Worm (Caenorhabditis elegans): ENCODE data around the gene pqn-16.

Gene pqn-16

DNA sequence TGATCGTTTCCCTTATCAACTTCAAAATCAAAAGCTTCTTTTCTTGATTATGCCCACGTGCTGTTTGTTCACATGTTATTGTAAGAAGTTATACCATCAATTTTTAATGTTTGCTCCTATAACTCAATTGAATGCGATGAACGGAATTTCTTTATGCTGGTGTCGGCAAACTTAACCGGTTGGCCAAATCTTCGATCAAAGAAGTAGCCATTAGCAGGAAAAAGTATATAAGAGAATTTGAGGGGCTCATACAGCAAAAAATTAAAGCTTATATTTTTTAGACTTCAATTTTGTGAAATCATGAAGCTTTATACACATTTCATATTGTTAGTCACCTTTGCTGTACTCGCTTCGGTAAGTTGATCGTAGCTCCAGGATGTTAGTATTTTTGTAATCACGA, at the start of gene pqn-16:
Gene pqn-16, plus strand, starts transcription at position 301 of the 400 bp plus-strand sequence.
- TF ChIP-seq ceh-39 (tag; optimal IDR thresholded peaks at IDR 0.05) = no peak
- no peak for TF ChIP-seq sem-2 (GFP tag; optimal IDR thresholded peaks at IDR 0.05)
- TF ChIP-seq mab-5 (tag; optimal IDR thresholded peaks at IDR 0.05) = no peak
- TF ChIP-seq elt-3 (tag; optimal IDR thresholded peaks at IDR 0.05) = no peak
- no peak for TF ChIP-seq M03D4.4 (tag; optimal IDR thresholded peaks at IDR 0.05)
- no peak for TF ChIP-seq lsy-2 (tag; optimal IDR thresholded peaks at IDR 0.05)
- TF ChIP-seq nhr-2 (tag; optimal IDR thresholded peaks at IDR 0.05) = no peak
- no peak for TF ChIP-seq sptf-1 (tag; optimal IDR thresholded peaks at IDR 0.05)
- no peak for TF ChIP-seq unc-39 (tag; optimal IDR thresholded peaks at IDR 0.05)
- TF ChIP-seq zip-8 (tag; optimal IDR thresholded peaks at IDR 0.05) = no peak
- no peak for TF ChIP-seq unc-62 (GFP tag; optimal IDR thresholded peaks at IDR 0.05)
- no peak for TF ChIP-seq ham-2 (GFP tag; optimal IDR thresholded peaks at IDR 0.05)
- no peak for TF ChIP-seq nhr-237 (tag; optimal IDR thresholded peaks at IDR 0.05)

ce11 chrV:9124180-9124579, 49.7 kb upstream of the pqn-16 start, which contains the start of gene F21C10.6:
F21C10.6 (plus strand) TSS chrV:9124480.
- TF ChIP-seq zip-8 (tag; optimal IDR thresholded peaks at IDR 0.05) (no peak), snpc-4 (tag; optimal IDR thresholded peaks at IDR 0.05) (no peak), lin-32 (GFP tag; optimal IDR thresholded peaks at IDR 0.05) (no peak), flh-1 (GFP tag; optimal IDR thresholded peaks at IDR 0.05) (no peak), M03D4.4 (tag; optimal IDR thresholded peaks at IDR 0.05) (no peak), mab-5 (tag; optimal IDR thresholded peaks at IDR 0.05) (no peak), ceh-83 (GFP tag; optimal IDR thresholded peaks at IDR 0.05) (no peak), blmp-1 (tag; optimal IDR thresholded peaks at IDR 0.05) (no peak), elt-1 (tag; optimal IDR thresholded peaks at IDR 0.05; ENCODE audit: borderline replicate concordance, insufficient read depth) (no peak), sptf-1 (tag; optimal IDR thresholded peaks at IDR 0.05) (no peak), nhr-12 (tag; optimal IDR thresholded peaks at IDR 0.05) (no peak), nhr-76 (tag; optimal IDR thresholded peaks at IDR 0.05) (no peak), drap-1 (GFP tag; optimal IDR thresholded peaks at IDR 0.05) (no peak), sem-2 (GFP tag; optimal IDR thresholded peaks at IDR 0.05) (no peak), lsy-2 (tag; optimal IDR thresholded peaks at IDR 0.05) (no peak), nhr-28 (tag; optimal IDR thresholded peaks at IDR 0.05) (no peak), cnd-1 (tag; optimal IDR thresholded peaks at IDR 0.05) (no peak)

DNA sequence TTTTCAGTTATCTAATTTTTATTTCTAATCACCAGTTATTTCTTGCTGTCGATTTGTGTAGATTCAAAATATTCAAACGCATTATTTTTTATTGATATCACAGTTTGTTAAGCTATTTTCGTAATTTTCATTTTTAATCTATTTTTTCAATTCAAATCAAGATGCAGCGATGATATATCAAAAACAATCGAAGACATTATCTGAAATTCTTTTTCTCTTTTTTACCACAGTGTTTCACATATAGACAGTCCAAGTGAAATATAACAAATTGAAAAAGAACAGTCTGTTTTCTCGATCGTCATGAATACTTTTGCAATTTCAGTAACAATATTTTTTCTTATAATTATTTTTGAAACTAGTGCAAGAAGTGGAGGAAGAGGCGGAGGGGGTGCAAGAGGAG, 48.5 kb upstream of the pqn-16 start, which contains the start of gene F21C10.5:
Gene F21C10.5, plus strand, starts transcription at position 301 of the 400 bp plus-strand sequence.
- TF ChIP-seq ztf-11 (tag; optimal IDR thresholded peaks at IDR 0.05) (no peak), sem-2 (GFP tag; optimal IDR thresholded peaks at IDR 0.05) (no peak), blmp-1 (tag; optimal IDR thresholded peaks at IDR 0.05) (no peak), ham-2 (GFP tag; optimal IDR thresholded peaks at IDR 0.05) (no peak)

DNA sequence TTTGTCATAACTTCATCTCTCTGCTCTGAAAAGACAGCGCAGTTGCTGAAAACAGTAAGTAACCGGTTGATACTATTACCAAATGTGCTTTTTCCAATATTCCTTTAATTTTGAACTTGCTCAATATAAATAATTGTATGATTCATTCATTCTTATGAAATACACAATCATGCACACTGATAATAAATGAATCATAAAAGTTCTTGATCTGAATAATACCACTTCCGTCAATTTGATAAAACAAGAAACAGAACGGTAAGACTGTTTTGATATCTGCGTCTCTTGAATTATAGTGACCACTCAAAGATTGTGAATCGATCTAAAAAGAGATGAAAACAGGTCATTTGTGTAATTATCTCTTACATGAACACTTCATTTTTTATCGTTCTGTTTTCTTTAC, 47.6 kb upstream of the pqn-16 start, which contains the start of gene F21C10.4:
Gene F21C10.4, plus strand, starts transcription at position 301 of the 400 bp plus-strand sequence.
- no peak for TF ChIP-seq pha-4 (tag; optimal IDR thresholded peaks at IDR 0.05)
- TF ChIP-seq elt-1 (tag; optimal IDR thresholded peaks at IDR 0.05; ENCODE audit: borderline replicate concordance, insufficient read depth) = no peak
- TF ChIP-seq flh-1 (GFP tag; optimal IDR thresholded peaks at IDR 0.05) = no peak
- TF ChIP-seq ces-1 (GFP tag; optimal IDR thresholded peaks at IDR 0.05) = no peak
- TF ChIP-seq ceh-83 (GFP tag; optimal IDR thresholded peaks at IDR 0.05) = no peak
- no peak for TF ChIP-seq hlh-1 (tag; optimal IDR thresholded peaks at IDR 0.05)
- TF ChIP-seq lin-32 (GFP tag; optimal IDR thresholded peaks at IDR 0.05) = no peak
- no peak for TF ChIP-seq mab-5 (tag; optimal IDR thresholded peaks at IDR 0.05)
- TF ChIP-seq sem-2 (GFP tag; optimal IDR thresholded peaks at IDR 0.05) = no peak

DNA sequence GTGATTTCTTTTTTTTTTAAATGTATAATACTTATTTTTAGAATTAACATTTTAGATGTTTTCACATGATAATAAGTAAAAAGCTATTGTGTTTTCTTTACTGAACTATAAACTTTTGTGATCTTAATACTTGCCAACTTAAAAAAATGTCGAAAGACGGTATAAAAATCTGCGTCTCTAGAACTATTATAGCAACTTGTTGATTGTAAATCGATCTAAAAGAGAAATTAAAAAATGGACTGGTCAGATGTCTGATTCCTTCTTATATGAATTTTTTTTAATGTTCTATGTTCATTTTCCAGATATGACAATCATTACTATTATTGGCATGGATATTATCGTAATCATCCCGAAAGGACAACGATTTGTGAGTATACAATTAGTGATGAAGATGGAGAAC, 46.1 kb upstream of the pqn-16 start, which contains the start of gene F21C10.3:
Gene F21C10.3, plus strand, starts transcription at position 301 of the 400 bp plus-strand sequence.
- TF ChIP-seq mep-1 (tag; optimal IDR thresholded peaks at IDR 0.05) (no peak), blmp-1 (tag; optimal IDR thresholded peaks at IDR 0.05) (no peak), lin-13 (tag; optimal IDR thresholded peaks at IDR 0.05) (no peak), mab-5 (tag; optimal IDR thresholded peaks at IDR 0.05) (no peak), nhr-237 (tag; optimal IDR thresholded peaks at IDR 0.05) (no peak), unc-62 (GFP tag; optimal IDR thresholded peaks at IDR 0.05) (no peak), zip-8 (tag; optimal IDR thresholded peaks at IDR 0.05) (no peak), ztf-11 (tag; optimal IDR thresholded peaks at IDR 0.05) (no peak), mls-2 (tag; optimal IDR thresholded peaks at IDR 0.05) (no peak), sptf-1 (tag; optimal IDR thresholded peaks at IDR 0.05) (no peak), M03D4.4 (tag; optimal IDR thresholded peaks at IDR 0.05) (no peak), flh-1 (GFP tag; optimal IDR thresholded peaks at IDR 0.05) (no peak), ceh-43 (GFP tag; optimal IDR thresholded peaks at IDR 0.05) (no peak), sem-2 (GFP tag; optimal IDR thresholded peaks at IDR 0.05) (no peak)
